Fruit fly (Drosophila melanogaster) whole organism, embryonic: ENCODE results near the gene CG18622.

ENCODE experiments used
- Atf6 ChIP-seq: fragments of 200-800 bp; sonication (Bioruptor generic); IDR thresholded peaks from 2 replicates; pipeline ENCODE4 v1.3.6; 2022; ENCODE audit warnings: missing biosample characterization, missing genetic modification characterization
- Bgb ChIP-seq: fragments of 200-800 bp; sonication (Bioruptor generic); IDR thresholded peaks from 2 replicates; pipeline ENCODE4 v1.3.6; 2022; ENCODE audit warnings: missing biosample characterization, missing genetic modification characterization; ENCODE audit not compliant: partially characterized antibody
- CG10147 ChIP-seq: fragments of 200-800 bp; sonication (Bioruptor generic); optimal IDR thresholded peaks from 2 replicates; lab custom pipeline; 2019; ENCODE audit warnings: missing biosample characterization, mild to moderate bottlenecking, missing genetic modification characterization, moderate library complexity
- CG10979 ChIP-seq: fragments of 200-800 bp; sonication (Bioruptor generic); optimal IDR thresholded peaks from 2 replicates; lab custom pipeline; 2018; ENCODE audit warnings: missing biosample characterization, mild to moderate bottlenecking, missing genetic modification characterization, moderate library complexity
- CG11560 ChIP-seq: fragments of 200-800 bp; sonication (Bioruptor generic); IDR thresholded peaks from 3 replicates; pipeline ENCODE4 v1.3.6; 2022; ENCODE audit warnings: missing biosample characterization, missing genetic modification characterization
- CG12299 ChIP-seq: fragments of 200-800 bp; sonication (Bioruptor generic); optimal IDR thresholded peaks from 2 replicates; lab custom pipeline; 2018; ENCODE audit warnings: missing biosample characterization, mild to moderate bottlenecking, missing genetic modification characterization
- CG13775 ChIP-seq: fragments of 200-800 bp; sonication (Bioruptor generic); optimal IDR thresholded peaks from 3 replicates; lab custom pipeline; 2017; ENCODE audit warnings: missing biosample characterization, mild to moderate bottlenecking, missing genetic modification characterization
- CG15601 ChIP-seq: fragments of 200-800 bp; sonication (Bioruptor generic); optimal IDR thresholded peaks from 3 replicates; lab custom pipeline; 2019; ENCODE audit warnings: missing biosample characterization, mild to moderate bottlenecking, missing genetic modification characterization, moderate library complexity
- CG1602 ChIP-seq: fragments of 200-800 bp; sonication (Bioruptor generic); optimal IDR thresholded peaks from 3 replicates; lab custom pipeline; 2016; ENCODE audit warnings: missing biosample characterization, missing genetic modification characterization
- CG17568 ChIP-seq: fragments of 200-800 bp; sonication (Bioruptor generic); optimal IDR thresholded peaks from 2 replicates; lab custom pipeline; 2018; ENCODE audit warnings: missing biosample characterization, mild to moderate bottlenecking, missing genetic modification characterization, moderate library complexity
- CG1832 ChIP-seq: fragments of 200-800 bp; sonication (Bioruptor generic); optimal IDR thresholded peaks from 2 replicates; lab custom pipeline; 2017; ENCODE audit warnings: missing biosample characterization, mild to moderate bottlenecking, missing genetic modification characterization, inconsistent platforms
- CG18619 ChIP-seq: fragments of 200-800 bp; sonication (Bioruptor generic); optimal IDR thresholded peaks from 3 replicates; lab custom pipeline; 2017; ENCODE audit warnings: missing biosample characterization, mild to moderate bottlenecking, missing genetic modification characterization
- CG30403 ChIP-seq: fragments of 200-800 bp; sonication (Bioruptor generic); optimal IDR thresholded peaks from 3 replicates; lab custom pipeline; 2016; ENCODE audit warnings: missing biosample characterization, missing genetic modification characterization
- CG32532 ChIP-seq: fragments of 200-800 bp; sonication (Bioruptor generic); IDR thresholded peaks from 2 replicates; pipeline ENCODE4 v1.3.6; 2022; ENCODE audit warnings: missing biosample characterization, missing genetic modification characterization
- CG34422 ChIP-seq: fragments of 200-800 bp; sonication (Bioruptor generic); IDR thresholded peaks from 3 replicates; pipeline ENCODE4 v1.3.6; 2022; ENCODE audit warnings: missing biosample characterization, missing genetic modification characterization
- CG4282 ChIP-seq: fragments of 200-800 bp; sonication (Bioruptor generic); optimal IDR thresholded peaks from 2 replicates; lab custom pipeline; 2016; ENCODE audit warnings: missing biosample characterization, missing genetic modification characterization
- CG43689 ChIP-seq: fragments of 200-800 bp; sonication (Bioruptor generic); IDR thresholded peaks from 2 replicates; pipeline ENCODE4 v1.3.6; 2022; ENCODE audit warnings: missing biosample characterization, missing genetic modification characterization
- CG4707 ChIP-seq: fragments of 200-800 bp; sonication (Bioruptor generic); optimal IDR thresholded peaks from 2 replicates; lab custom pipeline; 2018; ENCODE audit warnings: missing biosample characterization, mild to moderate bottlenecking, missing genetic modification characterization, moderate library complexity
- CG6683 ChIP-seq: fragments of 200-800 bp; sonication (Bioruptor generic); optimal IDR thresholded peaks from 2 replicates; lab custom pipeline; 2017; ENCODE audit warnings: missing biosample characterization, mild to moderate bottlenecking, missing genetic modification characterization, missing genetic modification reagents
- Fer1 ChIP-seq: fragments of 200-800 bp; sonication (Bioruptor generic); optimal IDR thresholded peaks from 2 replicates; lab custom pipeline; 2017; ENCODE audit warnings: missing biosample characterization, mild to moderate bottlenecking, missing genetic modification characterization
- GATAe ChIP-seq: fragments of 200-800 bp; sonication (Bioruptor generic); conservative IDR thresholded peaks from 2 replicates; pipeline ENCODE4 v1.3.6; 2022; ENCODE audit warnings: missing biosample characterization, missing genetic modification characterization
- HHEX ChIP-seq: fragments of 200-800 bp; sonication (Bioruptor generic); optimal IDR thresholded peaks from 3 replicates; lab custom pipeline; 2017; ENCODE audit warnings: missing biosample characterization, mild to moderate bottlenecking, missing genetic modification characterization, missing genetic modification reagents
- HLHmδ ChIP-seq: fragments of 200-800 bp; sonication (Bioruptor generic); optimal IDR thresholded peaks from 2 replicates; lab custom pipeline; 2018; ENCODE audit warnings: missing biosample characterization, mild to moderate bottlenecking, missing genetic modification characterization, moderate library complexity
- Nf-YB ChIP-seq: fragments of 200-800 bp; sonication (Bioruptor generic); optimal IDR thresholded peaks from 3 replicates; lab custom pipeline; 2019; ENCODE audit warnings: missing biosample characterization, mild to moderate bottlenecking, missing genetic modification characterization, moderate library complexity
- Sox100B ChIP-seq: fragments of 200-800 bp; sonication (Bioruptor generic); optimal IDR thresholded peaks from 3 replicates; lab custom pipeline; 2018; ENCODE audit warnings: missing biosample characterization, mild to moderate bottlenecking, missing genetic modification characterization
- Stat92E ChIP-seq, 3 experiments: fragments of >200 bp in 2 of 3; fragments of 200-800 bp in 1 of 3; sonication (Bioruptor generic) in 1 of 3; optimal IDR thresholded peaks; 2 replicates each; lab custom pipeline; 2017 to 2019; ENCODE audit warnings: missing biosample characterization in 3 of 3, missing genetic modification characterization in 3 of 3, mild to moderate bottlenecking in 1 of 3, moderate library complexity in 1 of 3
- Trl ChIP-seq, 3 experiments: fragments of >200 bp in 2 of 3; fragments of 200-800 bp in 1 of 3; sonication (Bioruptor generic) in 1 of 3; optimal IDR thresholded peaks; 2 replicates in 1 of 3; 3 replicates in 2 of 3; lab custom pipeline; 2016 to 2017; ENCODE audit warnings: missing biosample characterization in 1 of 3, missing genetic modification characterization in 1 of 3
- dimm ChIP-seq: fragments of 200-800 bp; sonication (Bioruptor generic); IDR thresholded peaks from 2 replicates; pipeline ENCODE4 v1.3.6; 2022; ENCODE audit warnings: missing biosample characterization, missing genetic modification characterization
- dysf ChIP-seq: fragments of 200-800 bp; sonication (Bioruptor generic); IDR thresholded peaks from 3 replicates; pipeline ENCODE4 v1.3.6; 2022; ENCODE audit warnings: missing biosample characterization, missing genetic modification characterization
- exex ChIP-seq: fragments of 200-800 bp; sonication (Bioruptor generic); optimal IDR thresholded peaks from 4 replicates; lab custom pipeline; 2018; ENCODE audit warnings: missing biosample characterization, mild to moderate bottlenecking, missing genetic modification characterization, moderate library complexity
- fd64A ChIP-seq: fragments of 200-800 bp; sonication (Bioruptor generic); optimal IDR thresholded peaks from 3 replicates; lab custom pipeline; 2018; ENCODE audit warnings: missing biosample characterization, mild to moderate bottlenecking, missing genetic modification characterization
- gsb-n ChIP-seq: fragments of 200-800 bp; sonication (Bioruptor generic); optimal IDR thresholded peaks from 3 replicates; lab custom pipeline; 2018; ENCODE audit warnings: missing biosample characterization, mild to moderate bottlenecking, missing genetic modification characterization
- gt ChIP-seq: fragments of 200-800 bp; sonication (Bioruptor generic); IDR thresholded peaks from 2 replicates; pipeline ENCODE4 v1.3.6; 2022; ENCODE audit warnings: missing biosample characterization, missing genetic modification characterization
- her ChIP-seq: fragments of 200-800 bp; sonication (Bioruptor generic); optimal IDR thresholded peaks from 2 replicates; lab custom pipeline; 2016; ENCODE audit warnings: missing biosample characterization, missing genetic modification characterization
- hkb ChIP-seq, 2 experiments: fragments of 200-800 bp in 1 of 2; fragments of >200 bp in 1 of 2; sonication (Bioruptor generic) in 1 of 2; IDR thresholded peaks in 1 of 2; optimal IDR thresholded peaks in 1 of 2; 2 replicates each; pipeline versions ENCODE4 v1.3.6 to Lab custom; 2017 to 2022; ENCODE audit warnings: missing biosample characterization in 1 of 2, missing genetic modification characterization in 1 of 2
- knrl ChIP-seq: fragments of 200-800 bp; sonication (Bioruptor generic); IDR thresholded peaks from 3 replicates; pipeline ENCODE4 v1.3.6; 2022; ENCODE audit warnings: missing biosample characterization, missing genetic modification characterization; ENCODE audit not compliant: partially characterized antibody
- lbe ChIP-seq: fragments of 200-800 bp; sonication (Bioruptor generic); optimal IDR thresholded peaks from 2 replicates; lab custom pipeline; 2016; ENCODE audit warnings: missing biosample characterization, mild to moderate bottlenecking, missing genetic modification characterization
- lmd ChIP-seq: fragments of 200-800 bp; sonication (Bioruptor generic); IDR thresholded peaks from 2 replicates; pipeline ENCODE4 v1.3.6; 2022; ENCODE audit warnings: missing biosample characterization, missing genetic modification characterization
- nau ChIP-seq: fragments of 200-800 bp; sonication (Bioruptor generic); optimal IDR thresholded peaks from 3 replicates; lab custom pipeline; 2017; ENCODE audit warnings: missing biosample characterization, mild to moderate bottlenecking, missing genetic modification characterization, missing genetic modification reagents
- nerfin-1 ChIP-seq: fragments of 200-800 bp; sonication (Bioruptor generic); optimal IDR thresholded peaks from 3 replicates; lab custom pipeline; 2019; ENCODE audit warnings: missing biosample characterization, mild to moderate bottlenecking, missing genetic modification characterization, moderate library complexity
- nom ChIP-seq: fragments of 200-800 bp; sonication (Bioruptor generic); optimal IDR thresholded peaks from 2 replicates; lab custom pipeline; 2017; ENCODE audit warnings: missing biosample characterization, missing genetic modification characterization, mild to moderate bottlenecking, moderate library complexity, missing genetic modification reagents
- otp ChIP-seq: fragments of 200-800 bp; sonication (Bioruptor generic); IDR thresholded peaks from 3 replicates; pipeline ENCODE4, ENCODE4 v1.3.6; 2022; ENCODE audit warnings: missing biosample characterization, missing genetic modification characterization
- shn ChIP-seq: fragments of 200-800 bp; sonication (Bioruptor generic); optimal IDR thresholded peaks from 3 replicates; lab custom pipeline; 2016; ENCODE audit warnings: missing biosample characterization, missing genetic modification characterization
- sr ChIP-seq: fragments of 200-800 bp; sonication (Bioruptor generic); IDR thresholded peaks from 3 replicates; pipeline ENCODE4 v1.3.6; 2022; ENCODE audit warnings: missing biosample characterization, missing genetic modification characterization
- tup ChIP-seq: fragments of 200-800 bp; sonication (Bioruptor generic); optimal IDR thresholded peaks from 2 replicates; lab custom pipeline; 2016; ENCODE audit warnings: missing biosample characterization, mild to moderate bottlenecking, missing genetic modification characterization, moderate library complexity
- vfl ChIP-seq: fragments of 200-800 bp; sonication (Bioruptor generic); optimal IDR thresholded peaks from 2 replicates; lab custom pipeline; 2016; ENCODE audit warnings: missing biosample characterization, missing genetic modification characterization

The CG18622 gene

DNA sequence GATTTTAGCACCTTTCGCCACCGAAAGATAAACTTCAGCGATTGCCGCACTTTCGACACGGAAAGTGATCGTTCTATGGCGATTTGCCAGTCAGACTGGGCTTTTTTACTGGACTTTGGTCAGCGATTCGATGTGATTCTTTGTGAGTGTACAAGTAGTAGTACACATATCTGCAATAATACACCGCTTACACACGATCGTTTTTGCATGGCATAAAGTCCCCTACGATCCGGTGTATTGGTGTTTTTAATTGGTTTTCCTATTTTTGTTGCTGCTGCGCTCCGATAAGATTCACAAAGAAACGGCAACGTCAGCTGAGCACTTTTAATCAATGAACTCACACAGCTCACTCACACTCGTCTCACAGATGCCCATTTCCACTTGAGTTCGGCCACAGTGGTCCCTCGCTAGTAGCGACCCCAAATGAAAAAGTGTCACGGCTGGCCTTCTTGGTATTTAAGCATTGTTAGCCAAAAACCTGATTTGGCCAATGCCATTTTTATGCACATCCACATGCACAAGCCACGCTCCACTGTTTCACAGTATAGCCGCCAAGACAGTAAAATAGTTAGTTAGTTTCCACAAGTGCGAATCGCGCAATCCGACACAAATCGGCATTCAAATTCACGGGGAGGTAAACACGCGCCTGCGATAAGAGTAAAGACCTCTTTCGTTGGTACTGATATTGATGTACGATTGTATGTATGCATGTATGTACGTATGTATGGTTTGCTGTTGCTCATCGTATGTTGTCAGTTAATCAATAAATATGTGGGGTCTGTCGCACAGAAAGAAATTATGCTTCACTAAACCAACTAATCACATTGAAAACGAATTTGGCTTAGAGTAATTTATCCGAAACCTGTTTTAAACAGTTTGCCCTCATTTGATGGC lies 1.1 kb downstream of the CG18622 start (continued):
- peak; percentile 96 for TF ChIP-seq her (GFP tag; lab: Kevin White, UChicago)
- TF ChIP-seq dysf (GFP tag; lab: Robert Waterston, UW) = peak; percentile 97
- peak; percentile 97 for TF ChIP-seq CG34422 (GFP tag; lab: Robert Waterston, UW)
- TF ChIP-seq HLHmδ (GFP tag; lab: Kevin White, UChicago) = no peak
- peak; percentile 98 for TF ChIP-seq Atf6 (GFP tag; lab: Robert Waterston, UW)
- TF ChIP-seq gt (GFP tag; lab: Robert Waterston, UW) = peak; percentile 81
- peak; percentile 88 for TF ChIP-seq CG11560 (tag; lab: Robert Waterston, UW)
- TF ChIP-seq CG10979 (tag; lab: Kevin White, UChicago) = peak; percentile 57
- no peak for TF ChIP-seq Stat92E (GFP tag; optimal IDR thresholded peaks at IDR 0.05; lab: Kevin White, UChicago)
- TF ChIP-seq CG10147 (GFP tag; lab: Kevin White, UChicago) = peak; percentile 85
- peak; percentile 91; the same call in 2 of the 3 replicates for TF ChIP-seq sr (GFP tag; lab: Robert Waterston, UW)
- TF ChIP-seq CG4282 (GFP tag; lab: Kevin White, UChicago) = peak; percentile 90
- peak; percentile 62 for TF ChIP-seq Nf-YB (GFP tag; lab: Kevin White, UChicago)
- peak; percentile 91 for TF ChIP-seq CG30403
- TF ChIP-seq tup (GFP tag; lab: Kevin White, UChicago) = peak; percentile 88
- TF ChIP-seq HHEX (GFP tag; lab: Kevin White, UChicago) = peak; percentile 92
- peak; percentile 86 for TF ChIP-seq CG17568 (GFP tag; lab: Kevin White, UChicago)
- TF ChIP-seq lmd (GFP tag; lab: Robert Waterston, UW) = peak; percentile 97
- TF ChIP-seq CG43689 (GFP tag; lab: Robert Waterston, UW) = peak; percentile 91
- TF ChIP-seq nerfin-1 (tag; lab: Kevin White, UChicago) = peak; percentile 68
- TF ChIP-seq Bgb (GFP tag; lab: Robert Waterston, UW) = 0 out of 2 replicates have a peak, but pooled peaks have one; percentile 14
- peak; percentile 98 for TF ChIP-seq CG32532 (GFP tag; lab: Robert Waterston, UW)
- TF ChIP-seq Sox100B = peak; percentile 43
- TF ChIP-seq CG1832 (GFP tag; lab: Kevin White, UChicago) = no peak
- peak; percentile 91 for TF ChIP-seq CG6683 (GFP tag; lab: Kevin White, UChicago)
- peak; percentile 92 for TF ChIP-seq vfl (GFP tag; lab: Kevin White, UChicago)
- peak; percentile 84 for TF ChIP-seq CG12299 (tag; lab: Kevin White, UChicago)
- peak; percentile 94 for TF ChIP-seq CG18619
- peak; percentile 95 for TF ChIP-seq dimm
- peak; percentile 96 for TF ChIP-seq Fer1 (GFP tag; lab: Kevin White, UChicago)
- no peak for TF ChIP-seq hkb (optimal IDR thresholded peaks at IDR 0.05; lab: Kevin White, UChicago)
- TF ChIP-seq hkb (GFP tag; IDR thresholded peaks at IDR 0.05; lab: Robert Waterston, UW) = peak; percentile 94
- TF ChIP-seq fd64A = peak; percentile 30
- TF ChIP-seq otp = peak; percentile 97
- TF ChIP-seq CG4707 (GFP tag; lab: Kevin White, UChicago) = peak; percentile 51
- TF ChIP-seq nau (GFP tag; lab: Kevin White, UChicago) = peak; percentile 77
- peak; percentile 94 for TF ChIP-seq shn (GFP tag; lab: Kevin White, UChicago)
- TF ChIP-seq CG1602 = peak; percentile 83
- no peak for TF ChIP-seq Trl (optimal IDR thresholded peaks at IDR 0.05; lab: Kevin White, UChicago)
- TF ChIP-seq Trl (GFP tag; optimal IDR thresholded peaks at IDR 0.05; lab: Kevin White, UChicago) = peak; percentile 93
- peak; percentile 83 for TF ChIP-seq CG13775
- TF ChIP-seq knrl (GFP tag; lab: Robert Waterston, UW) = no peak
- TF ChIP-seq lbe = peak; percentile 76
- TF ChIP-seq gsb-n (tag; lab: Kevin White, UChicago) = peak; percentile 27
- TF ChIP-seq exex = peak; percentile 96
- TF ChIP-seq GATAe = peak; percentile 95
- TF ChIP-seq CG15601 (tag; lab: Kevin White, UChicago) = peak; percentile 42
- TF ChIP-seq nom (GFP tag; lab: Kevin White, UChicago) = peak; percentile 72
